Worm (Caenorhabditis elegans) whole organism, midembryonic: ENCODE results near the gene ptb-1.

Experiments
- T22C8.4 ChIP-seq: fragments of 200-800 bp; sonication (Bioruptor generic); IDR thresholded peaks from 2 replicates; pipeline ENCODE4 v1.3.6; 2022; ENCODE audit warnings: missing genetic modification characterization, missing compliant biosample characterization
- flt-1 ChIP-seq: fragments of 200-800 bp; sonication (Bioruptor generic); IDR thresholded peaks from 2 replicates; pipeline ENCODE4 v1.3.6; 2022; ENCODE audit warnings: missing genetic modification characterization, missing compliant biosample characterization
- klf-2 ChIP-seq: fragments of 200-800 bp; sonication (Bioruptor generic); conservative IDR thresholded peaks from 2 replicates; pipeline ENCODE4 v1.3.6; 2022; ENCODE audit warnings: missing genetic modification reagents, missing genetic modification characterization, missing compliant biosample characterization
- med-1 ChIP-seq: sonication (generic microtip); optimal IDR thresholded peaks from 2 replicates; lab custom pipeline; 2017; ENCODE audit warnings: missing genetic modification characterization, mild to moderate bottlenecking, missing compliant biosample characterization, antibody characterized with exemption, missing genetic modification reagents; ENCODE audit not compliant: insufficient read depth
- tab-1 ChIP-seq: fragments of 200-800 bp; sonication (Bioruptor generic); IDR thresholded peaks from 2 replicates; pipeline ENCODE4 v1.3.6; 2022; ENCODE audit warnings: missing genetic modification characterization, missing compliant biosample characterization
- ztf-23 ChIP-seq: fragments of 200-800 bp; sonication (Bioruptor generic); IDR thresholded peaks from 2 replicates; pipeline ENCODE4 v1.3.6; 2022; ENCODE audit warnings: missing genetic modification reagents, missing genetic modification characterization, missing compliant biosample characterization
- ztf-29 ChIP-seq: fragments of 200-800 bp; sonication (Bioruptor generic); IDR thresholded peaks from 2 replicates; pipeline ENCODE4 v1.3.6; 2022; ENCODE audit warnings: missing genetic modification reagents, missing genetic modification characterization, missing compliant biosample characterization

DNA sequence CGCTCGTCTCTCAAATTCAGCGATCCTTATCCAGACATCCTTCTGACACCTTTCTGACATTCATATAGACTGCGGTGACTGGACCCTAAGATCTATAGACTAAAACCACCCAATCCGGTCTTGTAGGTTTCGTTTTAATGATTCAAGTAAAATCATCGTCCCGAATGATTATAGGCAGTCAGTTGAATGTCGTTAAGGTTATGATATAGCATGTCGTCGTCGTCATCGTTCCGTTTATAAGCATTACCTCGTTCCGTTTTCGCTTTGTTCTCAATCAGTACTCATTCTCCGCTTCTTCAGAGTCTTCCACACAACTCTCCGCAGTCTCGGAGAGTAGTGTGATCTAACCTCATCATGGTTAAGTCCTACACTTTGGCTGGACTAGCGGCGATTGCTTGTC is 33.3 kb downstream of the ptb-1 start, which contains the start of gene bli-1:
- TF ChIP-seq ztf-29 (no peak), T22C8.4 (GFP tag; lab: Robert Waterston, UW) (no peak), tab-1 (GFP tag; lab: Robert Waterston, UW) (no peak), flt-1 (no peak), med-1 (GFP tag; lab: Kevin White, UChicago) (no peak), ztf-23 (GFP tag; lab: Robert Waterston, UW) (no peak), klf-2 (GFP tag; lab: Robert Waterston, UW) (no peak)
